Worm (Caenorhabditis elegans): ENCODE results near the gene M03F4.4.

The M03F4.4 gene

DNA sequence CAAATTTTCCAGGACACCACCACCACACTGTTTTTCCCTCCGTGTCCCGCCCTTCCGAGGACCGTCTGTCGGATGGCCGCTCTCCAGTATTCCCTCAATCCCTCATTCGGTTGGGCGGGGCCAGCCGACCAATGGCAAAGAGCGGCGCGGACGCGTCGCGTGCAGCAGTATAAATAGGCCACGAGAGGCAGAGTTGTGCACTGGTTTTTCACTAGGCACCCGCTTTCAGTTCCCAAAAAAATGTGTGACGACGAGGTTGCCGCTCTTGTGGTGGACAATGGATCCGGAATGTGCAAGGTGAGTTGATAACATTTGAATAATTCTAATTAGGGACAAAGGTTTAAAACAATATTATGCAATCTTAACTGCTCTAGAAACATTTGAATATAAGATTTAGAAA lies 3.2 kb upstream of the M03F4.4 start, which contains the start of gene act-4:
TSS of gene act-4 (plus strand) at position 200 of the 400 bp plus-strand sequence.
- TF ChIP-seq ama-1 (optimal IDR thresholded peaks at IDR 0.05) (no peak), hmg-4 (GFP tag; optimal IDR thresholded peaks at IDR 0.05) (peak; percentile 23), tbx-11 (GFP tag; IDR thresholded peaks at IDR 0.05) (0 out of 2 replicates have a peak, but pooled peaks have one; percentile 17)

DNA sequence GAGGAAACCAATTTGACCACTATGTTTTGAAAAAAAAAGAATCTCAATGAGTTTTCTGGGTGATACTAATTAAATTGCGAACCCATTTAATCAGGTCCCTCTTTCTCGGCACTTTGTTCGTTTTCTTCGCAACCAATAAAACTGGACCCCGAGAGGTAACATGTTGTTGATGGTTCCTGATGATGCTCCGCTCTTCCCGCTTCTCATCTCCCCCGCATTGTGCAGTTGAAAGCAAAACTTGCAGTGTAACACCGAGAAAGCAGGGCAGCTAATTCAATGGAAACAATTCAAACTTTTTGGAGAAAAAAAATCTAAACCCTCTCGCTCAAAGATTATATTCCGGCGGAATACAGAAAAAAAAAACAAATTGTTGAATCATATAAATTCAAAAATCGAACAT lies 2.2 kb upstream of the M03F4.4 start:
- no peak for TF ChIP-seq hnd-1 (tag; optimal IDR thresholded peaks at IDR 0.05)
- 0 out of 2 replicates have a peak, but pooled peaks have one; percentile 31 for TF ChIP-seq sea-1 (GFP tag; conservative IDR thresholded peaks at IDR 0.05)

DNA sequence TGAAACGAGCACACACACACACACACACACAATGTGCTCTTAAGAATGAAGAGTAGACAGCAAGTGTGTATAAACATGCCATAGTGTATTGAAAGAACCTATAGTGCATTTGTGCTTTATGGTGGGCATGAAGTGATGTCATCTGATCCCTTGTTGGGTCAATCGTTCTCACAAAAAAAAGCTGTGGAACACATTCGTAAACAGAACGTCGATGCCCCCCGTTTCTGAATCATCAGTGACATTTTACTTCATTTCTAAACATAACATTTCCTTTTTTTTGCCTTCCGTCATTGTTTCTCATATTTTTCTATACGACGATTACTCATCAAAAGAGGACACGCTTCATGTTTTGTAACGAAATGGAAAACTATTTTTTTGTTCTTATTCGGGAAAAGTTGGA lies 1.8 kb upstream of the M03F4.4 start:
- no peak for TF ChIP-seq B0310.2 (tag; optimal IDR thresholded peaks at IDR 0.05)
- no peak for TF ChIP-seq tbx-37 (GFP tag; conservative IDR thresholded peaks at IDR 0.05)
- TF ChIP-seq hnd-1 (tag; optimal IDR thresholded peaks at IDR 0.05) = no peak
- no peak for TF ChIP-seq aly-1 (tag; optimal IDR thresholded peaks at IDR 0.05)
- TF ChIP-seq ceh-36 (tag; optimal IDR thresholded peaks at IDR 0.05) = no peak
- TF ChIP-seq ceh-13 (GFP tag; optimal IDR thresholded peaks at IDR 0.05) = no peak
- TF ChIP-seq hmbx-1 (tag; optimal IDR thresholded peaks at IDR 0.05) = no peak
- no peak for TF ChIP-seq hmg-4 (GFP tag; optimal IDR thresholded peaks at IDR 0.05)
- no peak for TF ChIP-seq scrt-1 (GFP tag; IDR thresholded peaks at IDR 0.05)
- no peak for TF ChIP-seq tbx-11 (GFP tag; IDR thresholded peaks at IDR 0.05)
- no peak for TF ChIP-seq tra-4 (tag; optimal IDR thresholded peaks at IDR 0.05)
- no peak for TF ChIP-seq ama-1 (optimal IDR thresholded peaks at IDR 0.05)
- TF ChIP-seq sea-1 (GFP tag; conservative IDR thresholded peaks at IDR 0.05) = no peak
- no peak for TF ChIP-seq F13C5.2 (tag; optimal IDR thresholded peaks at IDR 0.05)
- no peak for TF ChIP-seq ets-7 (tag; optimal IDR thresholded peaks at IDR 0.05)
- TF ChIP-seq flt-1 (GFP tag; IDR thresholded peaks at IDR 0.05) = no peak
- no peak for TF ChIP-seq pes-1 (GFP tag; IDR thresholded peaks at IDR 0.05)

DNA sequence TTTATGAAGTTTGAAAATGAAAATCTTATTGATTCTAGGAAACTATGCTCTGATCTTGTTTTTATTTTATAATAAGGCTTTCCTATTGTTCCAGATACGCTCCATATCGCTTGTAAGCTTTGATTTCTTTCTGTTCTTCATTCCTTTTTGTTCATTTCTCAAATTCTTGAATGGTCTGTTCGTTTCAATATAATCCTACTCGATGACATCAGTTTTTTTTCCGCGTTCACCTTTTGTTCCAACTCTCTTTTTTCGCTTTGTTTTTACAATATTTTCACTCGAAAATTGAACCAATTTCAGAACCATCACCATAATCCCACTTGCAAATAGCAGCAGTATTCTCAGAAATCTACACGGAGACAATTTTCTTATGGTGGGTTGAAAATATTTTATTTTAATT lies 9.5 kb downstream of the M03F4.4 start, which contains the start of gene tyra-3:
TSS of gene tyra-3 (plus strand) at position 301 of the 400 bp plus-strand sequence.
- TF ChIP-seq tbx-11 (GFP tag; IDR thresholded peaks at IDR 0.05) = no peak
- no peak for TF ChIP-seq pes-1 (GFP tag; IDR thresholded peaks at IDR 0.05)
- no peak for TF ChIP-seq flt-1 (GFP tag; IDR thresholded peaks at IDR 0.05)
- TF ChIP-seq hnd-1 (tag; optimal IDR thresholded peaks at IDR 0.05) = no peak
- TF ChIP-seq ceh-13 (GFP tag; optimal IDR thresholded peaks at IDR 0.05) = no peak
- no peak for TF ChIP-seq hmbx-1 (tag; optimal IDR thresholded peaks at IDR 0.05)
- TF ChIP-seq tbx-37 (GFP tag; conservative IDR thresholded peaks at IDR 0.05) = no peak
- TF ChIP-seq ets-7 (tag; optimal IDR thresholded peaks at IDR 0.05) = no peak
- no peak for TF ChIP-seq hmg-4 (GFP tag; optimal IDR thresholded peaks at IDR 0.05)
- no peak for TF ChIP-seq sea-1 (GFP tag; conservative IDR thresholded peaks at IDR 0.05)
- TF ChIP-seq tra-4 (tag; optimal IDR thresholded peaks at IDR 0.05) = no peak
- TF ChIP-seq F13C5.2 (tag; optimal IDR thresholded peaks at IDR 0.05) = no peak
- TF ChIP-seq ceh-36 (tag; optimal IDR thresholded peaks at IDR 0.05) = no peak
- TF ChIP-seq ama-1 (optimal IDR thresholded peaks at IDR 0.05) = no peak
- TF ChIP-seq aly-1 (tag; optimal IDR thresholded peaks at IDR 0.05) = no peak
- no peak for TF ChIP-seq scrt-1 (GFP tag; IDR thresholded peaks at IDR 0.05)
- no peak for TF ChIP-seq B0310.2 (tag; optimal IDR thresholded peaks at IDR 0.05)

DNA sequence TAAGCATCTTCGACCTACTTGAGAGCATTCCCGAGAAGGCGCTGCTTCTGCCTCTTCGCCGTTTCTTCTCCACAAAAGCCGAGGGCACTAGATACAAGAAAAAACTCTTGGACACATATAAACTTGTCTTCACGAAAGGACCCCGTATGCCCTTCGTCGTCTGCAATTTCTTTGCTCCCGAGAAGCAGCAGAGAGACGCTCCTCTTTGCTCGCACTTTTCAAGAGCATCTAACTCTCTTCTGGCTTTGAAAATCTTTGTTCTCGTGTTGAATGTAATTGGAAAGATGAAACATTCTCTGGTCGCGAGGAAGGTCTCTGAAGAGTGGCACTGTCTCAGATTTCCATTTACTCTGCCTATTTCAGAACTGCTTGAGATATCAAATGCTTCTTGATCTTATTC lies 18.2 kb downstream of the M03F4.4 start:
- TF ChIP-seq tbx-11 (GFP tag; IDR thresholded peaks at IDR 0.05) (no peak), ets-7 (tag; optimal IDR thresholded peaks at IDR 0.05) (no peak), flt-1 (GFP tag; IDR thresholded peaks at IDR 0.05) (no peak), hmg-4 (GFP tag; optimal IDR thresholded peaks at IDR 0.05) (no peak), tbx-37 (GFP tag; conservative IDR thresholded peaks at IDR 0.05) (no peak), B0310.2 (tag; optimal IDR thresholded peaks at IDR 0.05) (no peak), ama-1 (optimal IDR thresholded peaks at IDR 0.05) (no peak), pes-1 (GFP tag; IDR thresholded peaks at IDR 0.05) (no peak), hmbx-1 (tag; optimal IDR thresholded peaks at IDR 0.05) (no peak), sea-1 (GFP tag; conservative IDR thresholded peaks at IDR 0.05) (no peak), aly-1 (tag; optimal IDR thresholded peaks at IDR 0.05) (no peak), hnd-1 (tag; optimal IDR thresholded peaks at IDR 0.05) (no peak), tra-4 (tag; optimal IDR thresholded peaks at IDR 0.05) (no peak), ceh-13 (GFP tag; optimal IDR thresholded peaks at IDR 0.05) (no peak), F13C5.2 (tag; optimal IDR thresholded peaks at IDR 0.05) (no peak), scrt-1 (GFP tag; IDR thresholded peaks at IDR 0.05) (no peak)

DNA sequence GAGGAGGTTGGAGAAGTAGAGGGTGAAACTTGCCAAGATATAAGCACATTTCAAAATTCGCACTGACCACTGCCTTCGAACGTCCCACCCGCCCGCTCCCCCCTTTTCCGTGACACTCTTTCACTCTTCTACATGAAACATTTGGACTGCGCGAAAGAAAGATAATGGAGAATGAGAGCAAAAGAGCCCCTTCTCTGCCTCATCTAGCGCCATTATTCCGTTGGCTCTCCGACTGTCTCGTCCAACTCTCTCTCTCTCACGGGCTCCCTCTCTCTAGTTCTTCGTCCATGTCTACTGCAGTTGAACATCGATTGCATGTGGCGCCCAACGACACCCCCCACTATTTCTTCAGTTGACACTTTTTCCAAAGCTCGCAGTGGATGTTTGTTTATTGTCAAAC lies 24.3 kb downstream of the M03F4.4 start:
- TF ChIP-seq hmg-4 (GFP tag; optimal IDR thresholded peaks at IDR 0.05) = no peak
- TF ChIP-seq ceh-13 (GFP tag; optimal IDR thresholded peaks at IDR 0.05) = no peak
- TF ChIP-seq ets-7 (tag; optimal IDR thresholded peaks at IDR 0.05) = no peak

DNA sequence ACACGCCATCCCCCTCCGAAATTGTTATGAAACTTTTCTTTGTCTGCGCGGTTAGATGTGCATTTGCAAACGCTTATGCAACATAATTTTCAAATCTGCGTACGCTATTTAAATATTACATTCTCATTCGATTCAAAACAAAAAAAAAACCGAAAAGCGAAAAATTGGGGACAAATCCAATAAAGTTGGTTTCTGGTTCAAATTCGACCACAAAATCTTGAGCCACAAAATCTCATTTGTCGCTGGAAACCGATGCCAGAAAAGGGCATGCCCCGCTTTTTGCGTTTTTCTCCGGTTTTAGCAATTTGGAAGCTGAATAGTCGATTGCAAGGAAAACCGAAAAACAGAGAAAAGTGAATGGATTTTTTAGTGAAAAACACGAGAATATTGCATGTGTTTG lies 25.2 kb downstream of the M03F4.4 start:
- TF ChIP-seq ceh-13 (GFP tag; optimal IDR thresholded peaks at IDR 0.05) = no peak
- no peak for TF ChIP-seq hmbx-1 (tag; optimal IDR thresholded peaks at IDR 0.05)
- TF ChIP-seq ama-1 (optimal IDR thresholded peaks at IDR 0.05) = no peak
- TF ChIP-seq B0310.2 (tag; optimal IDR thresholded peaks at IDR 0.05) = no peak
- no peak for TF ChIP-seq ceh-36 (tag; optimal IDR thresholded peaks at IDR 0.05)
- no peak for TF ChIP-seq F13C5.2 (tag; optimal IDR thresholded peaks at IDR 0.05)

DNA sequence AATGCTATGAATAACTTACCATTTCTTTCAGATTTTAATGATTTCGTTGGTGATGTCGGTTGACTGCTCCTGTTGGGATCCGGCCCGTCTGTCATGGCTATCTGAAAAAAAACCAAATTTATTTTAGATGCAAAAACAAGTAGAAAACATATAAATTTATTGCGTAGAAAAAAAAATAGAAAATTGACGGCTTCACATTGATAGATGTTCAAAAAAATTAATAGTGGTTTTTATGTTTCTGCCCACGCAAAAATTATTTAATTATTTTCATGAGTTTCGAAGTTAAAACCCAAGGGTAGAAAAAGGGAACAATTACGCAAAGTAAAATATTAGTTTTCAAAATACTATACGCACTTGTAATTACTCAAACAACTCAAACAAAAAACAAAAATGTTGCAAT lies 27.6 kb downstream of the M03F4.4 start, which contains the start of gene mct-4:
TSS of gene mct-4 (minus strand) at position 101 of the 400 bp plus-strand sequence.
- TF ChIP-seq hmbx-1 (tag; optimal IDR thresholded peaks at IDR 0.05) (no peak), tra-4 (tag; optimal IDR thresholded peaks at IDR 0.05) (no peak), tbx-11 (GFP tag; IDR thresholded peaks at IDR 0.05) (no peak), sea-1 (GFP tag; conservative IDR thresholded peaks at IDR 0.05) (no peak), tbx-37 (GFP tag; conservative IDR thresholded peaks at IDR 0.05) (no peak), scrt-1 (GFP tag; IDR thresholded peaks at IDR 0.05) (no peak), ets-7 (tag; optimal IDR thresholded peaks at IDR 0.05) (no peak)

Data from whole organism, early embryonic.